Worm (Caenorhabditis elegans): ENCODE data around the gene Y43H11AL.1.

DNA sequence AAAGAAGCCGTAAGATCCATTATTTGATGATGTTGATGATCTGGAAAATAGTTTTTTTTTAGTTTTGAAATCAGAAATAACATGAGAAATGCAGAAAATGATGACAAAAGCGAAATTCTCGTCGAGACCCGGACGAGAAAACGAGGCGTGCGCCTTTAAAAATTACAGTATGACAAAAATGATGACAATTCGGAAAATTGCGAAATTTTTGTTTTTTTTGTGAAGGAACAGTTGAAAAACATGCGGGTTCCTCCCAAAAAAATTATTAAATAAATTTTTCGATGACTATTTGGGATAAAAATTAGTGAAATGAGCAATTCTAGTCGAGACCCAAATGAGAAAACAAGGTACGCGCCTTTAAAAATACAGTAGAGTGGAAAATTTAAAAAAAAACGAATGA, 11.9 kb downstream of the Y43H11AL.1 start, which contains the start of gene ubxn-3:
- TF ChIP-seq unc-39 (tag; optimal IDR thresholded peaks at IDR 0.05): no peak
- no peak for TF ChIP-seq nhr-11 (tag; optimal IDR thresholded peaks at IDR 0.05)
- TF ChIP-seq lin-13 (GFP tag; optimal IDR thresholded peaks at IDR 0.05): no peak
- no peak for TF ChIP-seq egl-27 (tag; optimal IDR thresholded peaks at IDR 0.05)
- TF ChIP-seq elt-3 (tag; optimal IDR thresholded peaks at IDR 0.05): no peak
- no peak for TF ChIP-seq elt-1 (tag; optimal IDR thresholded peaks at IDR 0.05)
- no peak for TF ChIP-seq skn-1 (tag; optimal IDR thresholded peaks at IDR 0.05)
- no peak for TF ChIP-seq ama-1 (optimal IDR thresholded peaks at IDR 0.05)
- no peak for TF ChIP-seq nhr-77 (tag; optimal IDR thresholded peaks at IDR 0.05)
- no peak for TF ChIP-seq nhr-237 (tag; optimal IDR thresholded peaks at IDR 0.05)
